Worm (Caenorhabditis elegans) whole organism, young adult: ENCODE results near the gene hrg-4.
A peak's percentile ranks its signal among the peaks of the same experiment; 100 is the strongest.

ENCODE experiments used
- B0019.2 ChIP-seq: fragments of 200-800 bp; sonication (Bioruptor generic); conservative IDR thresholded peaks from 2 replicates; pipeline ENCODE4 v1.3.6; 2022; ENCODE audit warnings: missing genetic modification reagents, missing genetic modification characterization, missing compliant biosample characterization
- B0336.3 ChIP-seq: fragments of 200-800 bp; sonication (Bioruptor generic); IDR thresholded peaks from 2 replicates; pipeline ENCODE4 v1.3.6; 2022; ENCODE audit warnings: missing genetic modification characterization, missing compliant biosample characterization
- C06A6.2 ChIP-seq: fragments of 200-800 bp; sonication (Bioruptor generic); conservative IDR thresholded peaks from 2 replicates; pipeline ENCODE4 v1.3.6; 2022; ENCODE audit warnings: missing genetic modification characterization, missing compliant biosample characterization
- F23B12.7 ChIP-seq: sonication (generic microtip); optimal IDR thresholded peaks from 2 replicates; lab custom pipeline; 2017; ENCODE audit warnings: missing genetic modification characterization, mild to moderate bottlenecking, missing compliant biosample characterization, antibody characterized with exemption, moderate library complexity; ENCODE audit not compliant: insufficient read depth
- K11D2.4 ChIP-seq: fragments of 200-800 bp; sonication (Bioruptor generic); IDR thresholded peaks from 2 replicates; pipeline ENCODE4 v1.3.6; 2022; ENCODE audit warnings: missing genetic modification reagents, missing genetic modification characterization, missing compliant biosample characterization
- T26A5.8 ChIP-seq: sonication (generic microtip); optimal IDR thresholded peaks from 2 replicates; lab custom pipeline; 2016; ENCODE audit warnings: missing genetic modification characterization, missing compliant biosample characterization
- Y67H2A.10 ChIP-seq: fragments of 200-800 bp; sonication (Bioruptor generic); conservative IDR thresholded peaks from 2 replicates; pipeline ENCODE4 v1.3.6; 2022; ENCODE audit warnings: missing genetic modification reagents, missing genetic modification characterization, missing compliant biosample characterization
- ZK185.1 ChIP-seq: sonication (generic microtip); optimal IDR thresholded peaks from 2 replicates; lab custom pipeline; 2016; ENCODE audit warnings: mild to moderate bottlenecking, missing genetic modification characterization, missing compliant biosample characterization; ENCODE audit not compliant: poor library complexity, severe bottlenecking
- akir-1 ChIP-seq: fragments of 200-800 bp; sonication (Bioruptor generic); optimal IDR thresholded peaks from 2 replicates; lab custom pipeline; 2018; ENCODE audit warnings: mild to moderate bottlenecking, missing genetic modification characterization, moderate library complexity, missing compliant biosample characterization
- attf-3 ChIP-seq: fragments of 200-800 bp; sonication (Bioruptor generic); conservative IDR thresholded peaks from 2 replicates; pipeline ENCODE4 v1.3.6; 2022; ENCODE audit warnings: missing genetic modification reagents, missing genetic modification characterization, missing compliant biosample characterization
- bed-1 ChIP-seq: fragments of 200-800 bp; sonication (Bioruptor generic); IDR thresholded peaks from 2 replicates; pipeline ENCODE4 v1.3.6; 2022; ENCODE audit warnings: missing genetic modification reagents, missing genetic modification characterization, missing compliant biosample characterization
- bed-2 ChIP-seq: fragments of 200-800 bp; sonication (Bioruptor generic); IDR thresholded peaks from 2 replicates; pipeline ENCODE4 v1.3.6; 2022; ENCODE audit warnings: missing genetic modification reagents, missing genetic modification characterization, missing compliant biosample characterization
- ccch-3 ChIP-seq: fragments of 200-800 bp; sonication (Bioruptor generic); optimal IDR thresholded peaks from 2 replicates; lab custom pipeline; 2018; ENCODE audit warnings: mild to moderate bottlenecking, missing genetic modification characterization, missing compliant biosample characterization
- ceh-100 ChIP-seq: fragments of 200-800 bp; sonication (Bioruptor generic); IDR thresholded peaks from 2 replicates; pipeline ENCODE4 v1.3.6; 2022; ENCODE audit warnings: missing genetic modification reagents, missing genetic modification characterization, missing compliant biosample characterization
- ceh-27 ChIP-seq: fragments of 200-800 bp; sonication (Bioruptor generic); optimal IDR thresholded peaks from 2 replicates; lab custom pipeline; 2018; ENCODE audit warnings: mild to moderate bottlenecking, missing genetic modification characterization, moderate library complexity, missing compliant biosample characterization
- ceh-40 ChIP-seq: fragments of 200-800 bp; sonication (Bioruptor generic); IDR thresholded peaks from 2 replicates; pipeline ENCODE4 v1.3.6; 2022; ENCODE audit warnings: missing genetic modification characterization, missing compliant biosample characterization
- chd-7 ChIP-seq: sonication (generic microtip); optimal IDR thresholded peaks from 2 replicates; lab custom pipeline; 2016; ENCODE audit warnings: mild to moderate bottlenecking, missing genetic modification characterization, moderate library complexity, missing compliant biosample characterization
- ets-4 ChIP-seq: fragments of 200-800 bp; sonication (Bioruptor generic); optimal IDR thresholded peaks from 2 replicates; lab custom pipeline; 2018; ENCODE audit warnings: mild to moderate bottlenecking, missing genetic modification characterization, missing compliant biosample characterization
- fkh-3 ChIP-seq: sonication (generic microtip); optimal IDR thresholded peaks from 2 replicates; lab custom pipeline; 2016; ENCODE audit warnings: mild to moderate bottlenecking, missing genetic modification characterization, missing compliant biosample characterization
- hlh-12 ChIP-seq: sonication (generic microtip); optimal IDR thresholded peaks from 2 replicates; lab custom pipeline; 2016; ENCODE audit warnings: missing genetic modification characterization, missing compliant biosample characterization
- hmg-1.2 ChIP-seq: fragments of 200-800 bp; sonication (Bioruptor generic); IDR thresholded peaks from 2 replicates; pipeline ENCODE4 v1.3.6; 2022; ENCODE audit warnings: missing genetic modification reagents, missing genetic modification characterization, missing compliant biosample characterization
- hsf-1 ChIP-seq: fragments of 200-800 bp; sonication (Bioruptor generic); IDR thresholded peaks from 2 replicates; pipeline ENCODE4 v1.3.6; 2022; ENCODE audit warnings: missing genetic modification reagents, missing genetic modification characterization, missing compliant biosample characterization
- let-607 ChIP-seq, 2 experiments: fragments of 200-800 bp in 1 of 2; sonication (Bioruptor generic) in 1 of 2; sonication (generic microtip) in 1 of 2; optimal IDR thresholded peaks; 2 replicates each; lab custom pipeline; 2016 to 2018; ENCODE audit warnings: mild to moderate bottlenecking in 2 of 2, missing compliant biosample characterization in 2 of 2, missing genetic modification characterization in 2 of 2, moderate library complexity in 2 of 2, missing genotype in 1 of 2
- lin-54 ChIP-seq: fragments of 200-800 bp; sonication (Bioruptor generic); optimal IDR thresholded peaks from 2 replicates; lab custom pipeline; 2018; ENCODE audit warnings: mild to moderate bottlenecking, missing genetic modification characterization, missing compliant biosample characterization
- lsl-1 ChIP-seq: fragments of 200-800 bp; sonication (Bioruptor generic); optimal IDR thresholded peaks from 2 replicates; lab custom pipeline; 2018; ENCODE audit warnings: mild to moderate bottlenecking, missing genetic modification characterization, moderate library complexity, missing compliant biosample characterization
- lsy-27 ChIP-seq: sonication (generic microtip); optimal IDR thresholded peaks from 2 replicates; lab custom pipeline; 2017; ENCODE audit warnings: missing genetic modification characterization, mild to moderate bottlenecking, missing compliant biosample characterization, antibody characterized with exemption, missing genotype, borderline replicate concordance; ENCODE audit not compliant: insufficient read depth
- madf-3 ChIP-seq: fragments of 200-800 bp; sonication (Bioruptor generic); IDR thresholded peaks from 2 replicates; pipeline ENCODE4 v1.3.6; 2022; ENCODE audit warnings: missing genetic modification reagents, missing genetic modification characterization, missing compliant biosample characterization
- madf-6 ChIP-seq: fragments of 200-800 bp; sonication (Bioruptor generic); IDR thresholded peaks from 2 replicates; pipeline ENCODE4 v1.3.6; 2022; ENCODE audit warnings: missing genetic modification reagents, missing genetic modification characterization, missing compliant biosample characterization
- mel-28 ChIP-seq: sonication (generic microtip); optimal IDR thresholded peaks from 2 replicates; lab custom pipeline; 2016; ENCODE audit warnings: borderline replicate concordance, mild to moderate bottlenecking, missing genetic modification characterization, missing compliant biosample characterization
- mxl-1 ChIP-seq: sonication (generic microtip); optimal IDR thresholded peaks from 2 replicates; lab custom pipeline; 2016; ENCODE audit warnings: missing genetic modification characterization, missing compliant biosample characterization
- nfyb-1 ChIP-seq: fragments of 200-800 bp; sonication (Bioruptor generic); IDR thresholded peaks from 2 replicates; pipeline ENCODE4 v1.3.6; 2022; ENCODE audit warnings: missing genetic modification reagents, missing genetic modification characterization, missing compliant biosample characterization
- nhr-90 ChIP-seq: sonication (generic microtip); optimal IDR thresholded peaks from 2 replicates; lab custom pipeline; 2016; ENCODE audit warnings: missing genotype, mild to moderate bottlenecking, missing genetic modification characterization, missing compliant biosample characterization
- rec-8 ChIP-seq, 2 experiments: sonication (generic microtip); optimal IDR thresholded peaks; 2 replicates each; lab custom pipeline; 2016; ENCODE audit warnings: mild to moderate bottlenecking in 2 of 2, missing genetic modification characterization in 2 of 2, missing genetic modification reagents in 2 of 2, missing genotype in 2 of 2, missing biosample characterization in 1 of 2, missing compliant biosample characterization in 1 of 2, moderate library complexity in 1 of 2
- repo-1 ChIP-seq: sonication (generic microtip); optimal IDR thresholded peaks from 2 replicates; lab custom pipeline; 2017; ENCODE audit warnings: mild to moderate bottlenecking, missing genetic modification characterization, missing compliant biosample characterization
- sdz-38 ChIP-seq: sonication (generic microtip); optimal IDR thresholded peaks from 2 replicates; lab custom pipeline; 2016; ENCODE audit warnings: missing genotype, missing genetic modification characterization, missing compliant biosample characterization
- sea-2 ChIP-seq: fragments of 200-800 bp; sonication (Bioruptor generic); IDR thresholded peaks from 2 replicates; pipeline ENCODE4 v1.3.6; 2022; ENCODE audit warnings: missing genetic modification characterization, missing compliant biosample characterization
- snpc-1.1 ChIP-seq: sonication (generic microtip); optimal IDR thresholded peaks from 2 replicates; lab custom pipeline; 2017; ENCODE audit warnings: missing genetic modification characterization, mild to moderate bottlenecking, missing compliant biosample characterization, antibody characterized with exemption, moderate library complexity, missing genotype, missing genetic modification reagents; ENCODE audit not compliant: insufficient read depth
- snpc-4 ChIP-seq, 5 experiments: fragments of 150-350 bp in 1 of 5; sonication (generic microtip) in 4 of 5; optimal IDR thresholded peaks; 2 replicates each; lab custom pipeline; 2014 to 2018; ENCODE audit warnings: missing genetic modification characterization in 5 of 5, missing biosample characterization in 3 of 5, antibody characterized with exemption in 2 of 5, mild to moderate bottlenecking in 2 of 5, missing compliant biosample characterization in 2 of 5, missing genotype in 2 of 5, moderate library complexity in 2 of 5, missing genetic modification reagents in 1 of 5
- sptf-2 ChIP-seq: fragments of 200-800 bp; sonication (Bioruptor generic); optimal IDR thresholded peaks from 2 replicates; lab custom pipeline; 2018; ENCODE audit warnings: mild to moderate bottlenecking, missing genetic modification characterization, missing compliant biosample characterization
- tbp1 ChIP-seq: fragments of 200-800 bp; sonication (Bioruptor generic); optimal IDR thresholded peaks from 2 replicates; lab custom pipeline; 2018; ENCODE audit warnings: mild to moderate bottlenecking, missing genetic modification characterization, missing compliant biosample characterization
- tbx-9 ChIP-seq: sonication (generic microtip); optimal IDR thresholded peaks from 2 replicates; lab custom pipeline; 2016; ENCODE audit warnings: borderline replicate concordance, missing genetic modification characterization, inconsistent platforms, missing compliant biosample characterization
- unc-62 ChIP-seq: fragments of 150-350 bp; optimal IDR thresholded peaks from 2 replicates; lab custom pipeline; 2014; ENCODE audit warnings: missing biosample characterization, missing genetic modification reagents, missing genetic modification characterization
- ztf-22 ChIP-seq: fragments of 200-800 bp; sonication (Bioruptor generic); optimal IDR thresholded peaks from 2 replicates; lab custom pipeline; 2018; ENCODE audit warnings: mild to moderate bottlenecking, missing genetic modification characterization, moderate library complexity, missing compliant biosample characterization
- ztf-25 ChIP-seq: fragments of 200-800 bp; sonication (Bioruptor generic); IDR thresholded peaks from 2 replicates; pipeline ENCODE4 v1.3.6; 2022; ENCODE audit warnings: missing genetic modification reagents, missing genetic modification characterization, missing compliant biosample characterization

The hrg-4 gene

ce11 chrIV:11026648-11027047 lies 4.1 kb downstream of the hrg-4 start:
- TF ChIP-seq ets-4 (GFP tag; lab: Kevin White, UChicago) (peak; percentile 29), ZK185.1 (tag; lab: Kevin White, UChicago) (no peak), fkh-3 (no peak), attf-3 (GFP tag; lab: Robert Waterston, UW) (no peak), Y67H2A.10 (no peak), akir-1 (GFP tag; lab: Kevin White, UChicago) (no peak), nhr-90 (no peak), hmg-1.2 (GFP tag; lab: Robert Waterston, UW) (0 out of 2 replicates have a peak, but pooled peaks have one; percentile 5), bed-2 (GFP tag; lab: Robert Waterston, UW) (no peak), T26A5.8 (no peak), ceh-100 (no peak), bed-1 (GFP tag; lab: Robert Waterston, UW) (no peak), madf-6 (no peak), ceh-40 (GFP tag; lab: Robert Waterston, UW) (no peak), lin-54 (no peak), F23B12.7 (tag; lab: Kevin White, UChicago) (no peak), lsy-27 (tag; lab: Kevin White, UChicago) (no peak), unc-62 (no peak), tbx-9 (tag; lab: Kevin White, UChicago) (no peak), sptf-2 (GFP tag; lab: Kevin White, UChicago) (no peak), madf-3 (0 out of 2 replicates have a peak, but pooled peaks have one; percentile 6), rec-8 (tag; optimal IDR thresholded peaks at IDR 0.05; lab: Kevin White, UChicago) (no peak), chd-7 (no peak), sea-2 (GFP tag; lab: Robert Waterston, UW) (no peak), mel-28 (tag; lab: Kevin White, UChicago) (no peak), snpc-1.1 (tag; lab: Kevin White, UChicago) (no peak), ceh-27 (GFP tag; lab: Kevin White, UChicago) (peak; percentile 17), hlh-12 (tag; lab: Kevin White, UChicago) (no peak), hsf-1 (GFP tag; lab: Robert Waterston, UW) (peak; percentile 13; the same call in 1 of the 2 replicates), B0019.2 (GFP tag; lab: Robert Waterston, UW) (no peak), nfyb-1 (peak; percentile 74), repo-1 (no peak), snpc-4 (GFP tag; optimal IDR thresholded peaks at IDR 0.05; lab: Kevin White, UChicago) (no peak), snpc-4 (tag; optimal IDR thresholded peaks at IDR 0.05; lab: Kevin White, UChicago) (no peak), sdz-38 (tag; lab: Kevin White, UChicago) (no peak), B0336.3 (GFP tag; lab: Robert Waterston, UW) (no peak), ztf-22 (GFP tag; lab: Kevin White, UChicago) (no peak), K11D2.4 (GFP tag; lab: Robert Waterston, UW) (no peak), C06A6.2 (GFP tag; lab: Robert Waterston, UW) (no peak), let-607 (tag; optimal IDR thresholded peaks at IDR 0.05; lab: Kevin White, UChicago) (no peak), tbp1 (no peak), mxl-1 (tag; lab: Kevin White, UChicago) (no peak), ccch-3 (GFP tag; lab: Kevin White, UChicago) (no peak), ztf-25 (no peak), lsl-1 (no peak)
